Fruit fly (Drosophila melanogaster) whole organism, wandering third instar larva: ENCODE measurements around the gene CG43402.

Experiments
- Abd-B ChIP-seq: fragments of >200 bp; optimal IDR thresholded peaks from 2 replicates; lab custom pipeline; 2017; ENCODE audit warnings: missing biosample characterization, missing genetic modification characterization
- CG32264 ChIP-seq: fragments of 200-800 bp; sonication (Bioruptor generic); optimal IDR thresholded peaks from 2 replicates; lab custom pipeline; 2016; ENCODE audit warnings: missing biosample characterization, missing genetic modification characterization
- CG9705 ChIP-seq: fragments of 200-800 bp; sonication (Bioruptor generic); optimal IDR thresholded peaks from 2 replicates; lab custom pipeline; 2018; ENCODE audit warnings: missing biosample characterization, mild to moderate bottlenecking, missing genetic modification characterization
- CrebA ChIP-seq: fragments of 200-800 bp; sonication (Bioruptor generic); optimal IDR thresholded peaks from 2 replicates; lab custom pipeline; 2016; ENCODE audit warnings: missing biosample characterization, mild to moderate bottlenecking, missing genetic modification characterization, borderline replicate concordance
- Dfd ChIP-seq: fragments of >200 bp; optimal IDR thresholded peaks from 2 replicates; lab custom pipeline; 2017; ENCODE audit warnings: missing biosample characterization, missing genetic modification characterization
- Dif ChIP-seq: fragments of 200-275, 200-300 bp; sonication (Bioruptor generic); optimal IDR thresholded peaks from 2 replicates; lab custom pipeline; 2018; ENCODE audit warnings: missing biosample characterization, missing genetic modification characterization; ENCODE audit not compliant: partially characterized antibody
- GATAd ChIP-seq: sonication (Bioruptor generic); optimal IDR thresholded peaks from 2 replicates; lab custom pipeline; 2016; ENCODE audit warnings: missing biosample characterization, missing genetic modification characterization
- HLH106 ChIP-seq: fragments of 200-800 bp; optimal IDR thresholded peaks from 3 replicates; lab custom pipeline; 2019; ENCODE audit warnings: missing biosample characterization, mild to moderate bottlenecking, missing genetic modification characterization, moderate library complexity
- Hnf4 ChIP-seq: fragments of 200-800 bp; sonication (Bioruptor generic); optimal IDR thresholded peaks from 2 replicates; lab custom pipeline; 2016; ENCODE audit warnings: missing biosample characterization, mild to moderate bottlenecking, missing genetic modification characterization
- Hr78 ChIP-seq: fragments of >200 bp; optimal IDR thresholded peaks from 2 replicates; lab custom pipeline; 2017; ENCODE audit warnings: missing biosample characterization, missing genetic modification characterization
- Hr83 ChIP-seq: fragments of 200-300 bp; sonication (Bioruptor generic); optimal IDR thresholded peaks from 2 replicates; lab custom pipeline; 2016; ENCODE audit warnings: missing biosample characterization, mild to moderate bottlenecking, missing genetic modification characterization, moderate library complexity; ENCODE audit not compliant: poor library complexity, severe bottlenecking
- Jra ChIP-seq: sonication (Bioruptor generic); optimal IDR thresholded peaks from 2 replicates; lab custom pipeline; 2016; ENCODE audit warnings: missing biosample characterization, missing genetic modification characterization
- Mio ChIP-seq: sonication (Bioruptor generic); optimal IDR thresholded peaks from 2 replicates; lab custom pipeline; 2016; ENCODE audit warnings: missing biosample characterization, missing genetic modification characterization
- Myc ChIP-seq: fragments of >200 bp; optimal IDR thresholded peaks from 2 replicates; lab custom pipeline; 2017
- N ChIP-seq: fragments of >200 bp; optimal IDR thresholded peaks from 2 replicates; lab custom pipeline; 2018; ENCODE audit warnings: missing biosample characterization, missing external identifiers, missing genetic modification characterization
- OdsH ChIP-seq: fragments of 200-800 bp; sonication (Bioruptor generic); optimal IDR thresholded peaks from 2 replicates; lab custom pipeline; 2016; ENCODE audit warnings: missing biosample characterization, mild to moderate bottlenecking, missing genetic modification characterization
- Rel ChIP-seq, 2 experiments: fragments of 200-800 bp; sonication (Bioruptor generic) in 1 of 2; optimal IDR thresholded peaks; 2 replicates in 1 of 2; 3 replicates in 1 of 2; lab custom pipeline; 2016 to 2019; ENCODE audit warnings: mild to moderate bottlenecking in 2 of 2, missing biosample characterization in 2 of 2, missing genetic modification characterization in 2 of 2, moderate library complexity in 1 of 2
- Sp1 ChIP-seq: fragments of 200-800 bp; sonication (Bioruptor generic); optimal IDR thresholded peaks from 3 replicates; lab custom pipeline; 2019; ENCODE audit warnings: missing biosample characterization, mild to moderate bottlenecking, missing genetic modification characterization, moderate library complexity
- Vsx2 ChIP-seq: fragments of 200-300, 225-300 bp; sonication (Bioruptor generic); optimal IDR thresholded peaks from 2 replicates; lab custom pipeline; 2018; ENCODE audit warnings: missing biosample characterization, missing genetic modification characterization; ENCODE audit not compliant: partially characterized antibody
- br ChIP-seq: fragments of 200-800 bp; sonication (Bioruptor generic); optimal IDR thresholded peaks from 2 replicates; lab custom pipeline; 2016; ENCODE audit warnings: missing biosample characterization, missing genetic modification characterization
- brk ChIP-seq: fragments of 200-800 bp; sonication (Bioruptor generic); optimal IDR thresholded peaks from 2 replicates; lab custom pipeline; 2016; ENCODE audit warnings: missing biosample characterization, mild to moderate bottlenecking, missing genetic modification characterization
- dl ChIP-seq, 2 experiments: fragments of 175-275, 200-275 bp in 1 of 2; fragments of 200-275 bp in 1 of 2; sonication (Bioruptor generic); optimal IDR thresholded peaks; lab custom pipeline; 2018; ENCODE audit warnings: mild to moderate bottlenecking in 2 of 2, missing biosample characterization in 2 of 2, missing genetic modification characterization in 2 of 2, moderate library complexity in 2 of 2; ENCODE audit not compliant: partially characterized antibody in 2 of 2, insufficient read depth in 1 of 2
- dmrt93B ChIP-seq: fragments of 200-800 bp; sonication (Bioruptor generic); optimal IDR thresholded peaks from 2 replicates; lab custom pipeline; 2018; ENCODE audit warnings: missing biosample characterization, mild to moderate bottlenecking, missing genetic modification characterization
- dsf ChIP-seq: sonication (Bioruptor generic); optimal IDR thresholded peaks from 2 replicates; lab custom pipeline; 2016; ENCODE audit warnings: missing biosample characterization, missing genetic modification characterization, borderline replicate concordance
- ey ChIP-seq: fragments of 200-800 bp; sonication (Bioruptor generic); optimal IDR thresholded peaks from 2 replicates; lab custom pipeline; 2016; ENCODE audit warnings: missing biosample characterization, missing genetic modification characterization
- foxo ChIP-seq, 2 experiments: fragments of 200-800 bp; sonication (Bioruptor generic); optimal IDR thresholded peaks; 2 replicates in 1 of 2; 3 replicates in 1 of 2; lab custom pipeline; 2016 to 2017; ENCODE audit warnings: missing biosample characterization in 2 of 2, missing genetic modification characterization in 2 of 2
- fru ChIP-seq: fragments of 200-800 bp; sonication (Bioruptor generic); optimal IDR thresholded peaks from 3 replicates; lab custom pipeline; 2016; ENCODE audit warnings: missing biosample characterization, mild to moderate bottlenecking, missing genetic modification characterization
- h ChIP-seq: fragments of 200-800 bp; sonication (Bioruptor generic); optimal IDR thresholded peaks from 3 replicates; lab custom pipeline; 2016; ENCODE audit warnings: missing biosample characterization, mild to moderate bottlenecking, missing genetic modification characterization
- lola ChIP-seq: fragments of >200 bp; optimal IDR thresholded peaks from 2 replicates; lab custom pipeline; 2017; ENCODE audit warnings: missing biosample characterization, missing genetic modification characterization
- psq ChIP-seq: fragments of 200-800 bp; sonication (Bioruptor generic); optimal IDR thresholded peaks from 3 replicates; lab custom pipeline; 2017; ENCODE audit warnings: missing biosample characterization, mild to moderate bottlenecking, missing genetic modification characterization, moderate library complexity
- rgr ChIP-seq: fragments of 200-800 bp; sonication (Bioruptor generic); optimal IDR thresholded peaks from 3 replicates; lab custom pipeline; 2016; ENCODE audit warnings: missing biosample characterization, mild to moderate bottlenecking, missing genetic modification characterization
- sage ChIP-seq: fragments of 200-800 bp; sonication (Bioruptor generic); optimal IDR thresholded peaks from 2 replicates; lab custom pipeline; 2016; ENCODE audit warnings: missing biosample characterization, mild to moderate bottlenecking, missing genetic modification characterization
- sv ChIP-seq: fragments of 200-800 bp; sonication (Bioruptor generic); optimal IDR thresholded peaks from 3 replicates; lab custom pipeline; 2016; ENCODE audit warnings: missing biosample characterization, missing genetic modification characterization
- tai ChIP-seq: sonication (Bioruptor generic); optimal IDR thresholded peaks from 2 replicates; lab custom pipeline; 2016; ENCODE audit warnings: missing biosample characterization, missing genetic modification characterization
- woc ChIP-seq: sonication (Bioruptor generic); optimal IDR thresholded peaks from 2 replicates; lab custom pipeline; 2016; ENCODE audit warnings: missing biosample characterization, mild to moderate bottlenecking, missing genetic modification characterization

Gene CG43402

dm6 chr2L:1443509-1443908 lies 1.1 kb downstream of the CG43402 start:
- TF ChIP-seq lola (GFP tag; lab: Kevin White, UChicago) (no peak), Dif (GFP tag; lab: Kevin White, UChicago) (no peak), CG32264 (GFP tag; lab: Kevin White, UChicago) (no peak), Sp1 (GFP tag; lab: Kevin White, UChicago) (no peak), sv (GFP tag; lab: Kevin White, UChicago) (no peak), Mio (no peak), Abd-B (GFP tag; lab: Kevin White, UChicago) (no peak), Hr83 (GFP tag; lab: Kevin White, UChicago) (no peak), brk (no peak), ey (GFP tag; lab: Kevin White, UChicago) (no peak), Vsx2 (no peak), fru (no peak), br (GFP tag; lab: Kevin White, UChicago) (no peak), OdsH (no peak), CrebA (no peak), HLH106 (no peak), N (GFP tag; lab: Kevin White, UChicago) (no peak)

dm6 chr2L:1445048-1445447 lies 2.6 kb downstream of the CG43402 start:
- peak; percentile 90 for TF ChIP-seq h (GFP tag; lab: Kevin White, UChicago)
- TF ChIP-seq CrebA = peak; percentile 58
- peak; percentile 78 for TF ChIP-seq Hnf4
- peak; percentile 68 for TF ChIP-seq dmrt93B (GFP tag; lab: Kevin White, UChicago)
- TF ChIP-seq sage = peak; percentile 86
- TF ChIP-seq dl (GFP tag; optimal IDR thresholded peaks at IDR 0.05; lab: Kevin White, UChicago; ENCODE audit: insufficient read depth in 1 of 2, partially characterized antibody in 2 of 2) = no peak
- TF ChIP-seq fru = peak; percentile 82
- peak; percentile 83 for TF ChIP-seq CG9705 (GFP tag; lab: Kevin White, UChicago)
- TF ChIP-seq Myc (lab: Kevin White, UChicago) = no peak
- TF ChIP-seq Abd-B (GFP tag; lab: Kevin White, UChicago) = no peak
- TF ChIP-seq HLH106 = peak; percentile 88
- peak; percentile 80 for TF ChIP-seq ey (GFP tag; lab: Kevin White, UChicago)
- peak; percentile 87 for TF ChIP-seq rgr (GFP tag; lab: Kevin White, UChicago)
- no peak for TF ChIP-seq GATAd (GFP tag; lab: Kevin White, UChicago)
- peak; percentile 42 for TF ChIP-seq Jra (GFP tag; lab: Kevin White, UChicago)
- TF ChIP-seq sv (GFP tag; lab: Kevin White, UChicago) = no peak
- TF ChIP-seq br (GFP tag; lab: Kevin White, UChicago) = peak; percentile 72
- peak; percentile 85 for TF ChIP-seq OdsH
- no peak for TF ChIP-seq Dfd (GFP tag; lab: Kevin White, UChicago)
- peak in 1 of 2 experiments; percentile 87 for TF ChIP-seq foxo (GFP tag; optimal IDR thresholded peaks at IDR 0.05; lab: Kevin White, UChicago)
- TF ChIP-seq Rel (GFP tag; optimal IDR thresholded peaks at IDR 0.05; lab: Kevin White, UChicago) = peak; percentile 88
- peak; percentile 79 for TF ChIP-seq Rel (tag; optimal IDR thresholded peaks at IDR 0.05; lab: Kevin White, UChicago)
- TF ChIP-seq tai (GFP tag; lab: Kevin White, UChicago) = peak; percentile 44
- peak; percentile 77 for TF ChIP-seq woc (GFP tag; lab: Kevin White, UChicago)
- TF ChIP-seq psq (GFP tag; lab: Kevin White, UChicago) = peak; percentile 81
- no peak for TF ChIP-seq Hr83 (GFP tag; lab: Kevin White, UChicago)
- TF ChIP-seq CG32264 (GFP tag; lab: Kevin White, UChicago) = peak; percentile 30
- TF ChIP-seq Sp1 (GFP tag; lab: Kevin White, UChicago) = peak; percentile 83
- TF ChIP-seq dsf (GFP tag; lab: Kevin White, UChicago) = peak; percentile 35
- TF ChIP-seq brk = peak; percentile 71

- TF ChIP-seq N (GFP tag; lab: Kevin White, UChicago) (no peak), GATAd (GFP tag; lab: Kevin White, UChicago) (no peak), CrebA (no peak), rgr (GFP tag; lab: Kevin White, UChicago) (no peak), psq (GFP tag; lab: Kevin White, UChicago) (no peak), Hr78 (GFP tag; lab: Kevin White, UChicago) (no peak), Abd-B (GFP tag; lab: Kevin White, UChicago) (no peak), Dfd (GFP tag; lab: Kevin White, UChicago) (no peak), lola (GFP tag; lab: Kevin White, UChicago) (no peak), fru (no peak), sage (no peak), woc (GFP tag; lab: Kevin White, UChicago) (no peak), OdsH (no peak), tai (GFP tag; lab: Kevin White, UChicago) (no peak), Hr83 (GFP tag; lab: Kevin White, UChicago) (no peak)
These were observed 4.3 kb downstream of the CG43402 start for dm6 chr2L:1446740-1447139.
